Worm (Caenorhabditis elegans) whole organism, young adult: Measurements from ENCODE around the gene ras-2.

ENCODE experiments used
- F33H1.4 ChIP-seq: fragments of 200-800 bp; sonication (Bioruptor generic); IDR thresholded peaks from 2 replicates; pipeline ENCODE4 v1.3.6; 2022; ENCODE audit warnings: missing genetic modification reagents, missing genetic modification characterization, missing compliant biosample characterization
- F39B2.1 ChIP-seq: fragments of 200-800 bp; sonication (Bioruptor generic); IDR thresholded peaks from 2 replicates; pipeline ENCODE4 v1.3.6; 2022; ENCODE audit warnings: missing genetic modification reagents, missing genetic modification characterization, missing compliant biosample characterization
- F49E8.2 ChIP-seq: sonication (generic microtip); optimal IDR thresholded peaks from 3 replicates; lab custom pipeline; 2017; ENCODE audit warnings: missing genetic modification characterization, mild to moderate bottlenecking, missing compliant biosample characterization, antibody characterized with exemption, moderate library complexity; ENCODE audit not compliant: insufficient read depth
- F57A8.1 ChIP-seq: fragments of 200-800 bp; sonication (Bioruptor generic); optimal IDR thresholded peaks from 2 replicates; lab custom pipeline; 2018; ENCODE audit warnings: mild to moderate bottlenecking, missing genetic modification characterization, moderate library complexity, missing compliant biosample characterization
- T07F8.4 ChIP-seq: sonication (generic microtip); optimal IDR thresholded peaks from 2 replicates; lab custom pipeline; 2016; ENCODE audit warnings: mild to moderate bottlenecking, missing genetic modification characterization, moderate library complexity, missing compliant biosample characterization
- Y53F4B.3 ChIP-seq: fragments of 200-800 bp; sonication (Bioruptor generic); IDR thresholded peaks from 2 replicates; pipeline ENCODE4 v1.3.6; 2022; ENCODE audit warnings: missing genetic modification reagents, missing genetic modification characterization, missing compliant biosample characterization
- Y67H2A.10 ChIP-seq: fragments of 200-800 bp; sonication (Bioruptor generic); conservative IDR thresholded peaks from 2 replicates; pipeline ENCODE4 v1.3.6; 2022; ENCODE audit warnings: missing genetic modification reagents, missing genetic modification characterization, missing compliant biosample characterization
- ama-1 ChIP-seq, 3 experiments: fragments of 150-350 bp in 1 of 3; sonication (generic microtip) in 2 of 3; optimal IDR thresholded peaks; 2 replicates each; lab custom pipeline; 2014 to 2018; ENCODE audit warnings: missing biosample characterization in 2 of 3, missing genetic modification characterization in 2 of 3, missing genetic modification reagents in 2 of 3
- athp-1 ChIP-seq: sonication (generic microtip); optimal IDR thresholded peaks from 2 replicates; lab custom pipeline; 2017; ENCODE audit warnings: mild to moderate bottlenecking, missing genetic modification characterization, missing compliant biosample characterization
- attf-3 ChIP-seq: fragments of 200-800 bp; sonication (Bioruptor generic); conservative IDR thresholded peaks from 2 replicates; pipeline ENCODE4 v1.3.6; 2022; ENCODE audit warnings: missing genetic modification reagents, missing genetic modification characterization, missing compliant biosample characterization
- attf-6 ChIP-seq: fragments of 200-800 bp; sonication (Bioruptor generic); IDR thresholded peaks from 2 replicates; pipeline ENCODE4 v1.3.6; 2022; ENCODE audit warnings: missing genetic modification reagents, missing genetic modification characterization, missing compliant biosample characterization
- ccch-3 ChIP-seq: fragments of 200-800 bp; sonication (Bioruptor generic); optimal IDR thresholded peaks from 2 replicates; lab custom pipeline; 2018; ENCODE audit warnings: mild to moderate bottlenecking, missing genetic modification characterization, missing compliant biosample characterization
- cebp-2 ChIP-seq: fragments of 200-800 bp; sonication (Bioruptor generic); IDR thresholded peaks from 2 replicates; pipeline ENCODE4 v1.3.6; 2022; ENCODE audit warnings: missing genetic modification characterization, missing compliant biosample characterization
- ceh-100 ChIP-seq: fragments of 200-800 bp; sonication (Bioruptor generic); IDR thresholded peaks from 2 replicates; pipeline ENCODE4 v1.3.6; 2022; ENCODE audit warnings: missing genetic modification reagents, missing genetic modification characterization, missing compliant biosample characterization
- ceh-40 ChIP-seq: fragments of 200-800 bp; sonication (Bioruptor generic); IDR thresholded peaks from 2 replicates; pipeline ENCODE4 v1.3.6; 2022; ENCODE audit warnings: missing genetic modification characterization, missing compliant biosample characterization
- ceh-79 ChIP-seq: sonication (generic microtip); optimal IDR thresholded peaks from 2 replicates; lab custom pipeline; 2017; ENCODE audit warnings: mild to moderate bottlenecking, missing genetic modification characterization, missing compliant biosample characterization
- dpl-1 ChIP-seq: fragments of 150-350 bp; optimal IDR thresholded peaks from 2 replicates; lab custom pipeline; 2014; ENCODE audit warnings: missing biosample characterization, missing genetic modification reagents, missing genetic modification characterization
- efl-1 ChIP-seq: fragments of 150-350 bp; optimal IDR thresholded peaks from 2 replicates; lab custom pipeline; 2014; ENCODE audit warnings: missing biosample characterization, missing genetic modification reagents, missing genetic modification characterization
- egrh-3 ChIP-seq: fragments of 200-800 bp; sonication (Bioruptor generic); IDR thresholded peaks from 2 replicates; pipeline ENCODE4 v1.3.6; 2022; ENCODE audit warnings: missing genetic modification reagents, missing genetic modification characterization, missing compliant biosample characterization
- ets-4 ChIP-seq: fragments of 200-800 bp; sonication (Bioruptor generic); optimal IDR thresholded peaks from 2 replicates; lab custom pipeline; 2018; ENCODE audit warnings: mild to moderate bottlenecking, missing genetic modification characterization, missing compliant biosample characterization
- gei-17 ChIP-seq: fragments of 200-800 bp; sonication (Bioruptor generic); optimal IDR thresholded peaks from 2 replicates; lab custom pipeline; 2018; ENCODE audit warnings: mild to moderate bottlenecking, missing genetic modification characterization, missing compliant biosample characterization
- him-1 ChIP-seq: sonication (generic microtip); optimal IDR thresholded peaks from 2 replicates; lab custom pipeline; 2016; ENCODE audit warnings: missing genotype, missing genetic modification reagents, missing genetic modification characterization, missing compliant biosample characterization
- hrde-1 ChIP-seq: sonication (generic microtip); optimal IDR thresholded peaks from 2 replicates; lab custom pipeline; 2016; ENCODE audit warnings: missing genetic modification characterization, mild to moderate bottlenecking, missing compliant biosample characterization, moderate library complexity, missing genotype, missing genetic modification reagents, borderline replicate concordance
- hsf-1 ChIP-seq: fragments of 200-800 bp; sonication (Bioruptor generic); IDR thresholded peaks from 2 replicates; pipeline ENCODE4 v1.3.6; 2022; ENCODE audit warnings: missing genetic modification reagents, missing genetic modification characterization, missing compliant biosample characterization
- lin-40 ChIP-seq: sonication (generic microtip); optimal IDR thresholded peaks from 2 replicates; lab custom pipeline; 2016; ENCODE audit warnings: missing genetic modification characterization, mild to moderate bottlenecking, missing compliant biosample characterization, missing genotype, missing genetic modification reagents
- lsl-1 ChIP-seq: fragments of 200-800 bp; sonication (Bioruptor generic); optimal IDR thresholded peaks from 2 replicates; lab custom pipeline; 2018; ENCODE audit warnings: mild to moderate bottlenecking, missing genetic modification characterization, moderate library complexity, missing compliant biosample characterization
- lsy-27 ChIP-seq: sonication (generic microtip); optimal IDR thresholded peaks from 2 replicates; lab custom pipeline; 2017; ENCODE audit warnings: missing genetic modification characterization, mild to moderate bottlenecking, missing compliant biosample characterization, antibody characterized with exemption, missing genotype, borderline replicate concordance; ENCODE audit not compliant: insufficient read depth
- madf-3 ChIP-seq: fragments of 200-800 bp; sonication (Bioruptor generic); IDR thresholded peaks from 2 replicates; pipeline ENCODE4 v1.3.6; 2022; ENCODE audit warnings: missing genetic modification reagents, missing genetic modification characterization, missing compliant biosample characterization
- madf-6 ChIP-seq: fragments of 200-800 bp; sonication (Bioruptor generic); IDR thresholded peaks from 2 replicates; pipeline ENCODE4 v1.3.6; 2022; ENCODE audit warnings: missing genetic modification reagents, missing genetic modification characterization, missing compliant biosample characterization
- mxl-1 ChIP-seq: sonication (generic microtip); optimal IDR thresholded peaks from 2 replicates; lab custom pipeline; 2016; ENCODE audit warnings: missing genetic modification characterization, missing compliant biosample characterization
- nfyb-1 ChIP-seq: fragments of 200-800 bp; sonication (Bioruptor generic); IDR thresholded peaks from 2 replicates; pipeline ENCODE4 v1.3.6; 2022; ENCODE audit warnings: missing genetic modification reagents, missing genetic modification characterization, missing compliant biosample characterization
- nhr-27 ChIP-seq: fragments of 200-800 bp; sonication (Bioruptor generic); optimal IDR thresholded peaks from 2 replicates; lab custom pipeline; 2018; ENCODE audit warnings: mild to moderate bottlenecking, missing genetic modification characterization, moderate library complexity, missing compliant biosample characterization
- pha-4 ChIP-seq: fragments of 150-350 bp; sonication (generic microtip); optimal IDR thresholded peaks from 2 replicates; lab custom pipeline; 2014; ENCODE audit warnings: missing biosample characterization, missing genetic modification reagents, missing genetic modification characterization
- repo-1 ChIP-seq: sonication (generic microtip); optimal IDR thresholded peaks from 2 replicates; lab custom pipeline; 2017; ENCODE audit warnings: mild to moderate bottlenecking, missing genetic modification characterization, missing compliant biosample characterization
- rpc-1 ChIP-seq, 2 experiments: fragments of 150-350 bp in 1 of 2; sonication (generic microtip) in 1 of 2; optimal IDR thresholded peaks; 2 replicates each; lab custom pipeline; 2014 to 2018; ENCODE audit warnings: missing biosample characterization in 1 of 2, missing genetic modification characterization in 1 of 2, missing genetic modification reagents in 1 of 2, missing genotype in 1 of 2
- sdz-38 ChIP-seq: sonication (generic microtip); optimal IDR thresholded peaks from 2 replicates; lab custom pipeline; 2016; ENCODE audit warnings: missing genotype, missing genetic modification characterization, missing compliant biosample characterization
- snpc-1.3 ChIP-seq: sonication (generic microtip); optimal IDR thresholded peaks from 2 replicates; lab custom pipeline; 2017; ENCODE audit warnings: missing genetic modification characterization, mild to moderate bottlenecking, missing compliant biosample characterization, antibody characterized with exemption, moderate library complexity, missing genotype, missing genetic modification reagents; ENCODE audit not compliant: insufficient read depth
- sptf-2 ChIP-seq: fragments of 200-800 bp; sonication (Bioruptor generic); optimal IDR thresholded peaks from 2 replicates; lab custom pipeline; 2018; ENCODE audit warnings: mild to moderate bottlenecking, missing genetic modification characterization, missing compliant biosample characterization
- tbp1 ChIP-seq: fragments of 200-800 bp; sonication (Bioruptor generic); optimal IDR thresholded peaks from 2 replicates; lab custom pipeline; 2018; ENCODE audit warnings: mild to moderate bottlenecking, missing genetic modification characterization, missing compliant biosample characterization
- tbx-9 ChIP-seq: sonication (generic microtip); optimal IDR thresholded peaks from 2 replicates; lab custom pipeline; 2016; ENCODE audit warnings: borderline replicate concordance, missing genetic modification characterization, inconsistent platforms, missing compliant biosample characterization
- tlf-1 ChIP-seq: fragments of 200-800 bp; sonication (Bioruptor generic); optimal IDR thresholded peaks from 2 replicates; lab custom pipeline; 2018; ENCODE audit warnings: mild to moderate bottlenecking, missing genetic modification characterization, missing compliant biosample characterization
- unc-130 ChIP-seq: sonication (generic microtip); optimal IDR thresholded peaks from 2 replicates; lab custom pipeline; 2016; ENCODE audit warnings: missing genetic modification reagents, missing genetic modification characterization, missing compliant biosample characterization
- unc-62 ChIP-seq: fragments of 150-350 bp; optimal IDR thresholded peaks from 2 replicates; lab custom pipeline; 2014; ENCODE audit warnings: missing biosample characterization, missing genetic modification reagents, missing genetic modification characterization
- zfh-2 ChIP-seq: fragments of 200-800 bp; sonication (Bioruptor generic); conservative IDR thresholded peaks from 2 replicates; pipeline ENCODE4 v1.3.6; 2022; ENCODE audit warnings: missing genetic modification reagents, missing genetic modification characterization, missing compliant biosample characterization
- ztf-22 ChIP-seq: fragments of 200-800 bp; sonication (Bioruptor generic); optimal IDR thresholded peaks from 2 replicates; lab custom pipeline; 2018; ENCODE audit warnings: mild to moderate bottlenecking, missing genetic modification characterization, moderate library complexity, missing compliant biosample characterization
- ztf-28 ChIP-seq: fragments of 200-800 bp; sonication (Bioruptor generic); IDR thresholded peaks from 2 replicates; pipeline ENCODE4 v1.3.6; 2022; ENCODE audit warnings: missing genetic modification reagents, missing genetic modification characterization, missing compliant biosample characterization
- ztf-3 ChIP-seq: fragments of 200-800 bp; sonication (Bioruptor generic); optimal IDR thresholded peaks from 2 replicates; lab custom pipeline; 2018; ENCODE audit warnings: mild to moderate bottlenecking, missing genetic modification characterization, missing compliant biosample characterization

Gene ras-2

ce11 chrIII:4689595-4689994 is 50.3 kb downstream of the ras-2 start (continued):
- peak; percentile 91 for TF ChIP-seq ztf-28
- peak; percentile 29 for TF ChIP-seq gei-17 (GFP tag; lab: Kevin White, UChicago)
- TF ChIP-seq him-1 = peak; percentile 88
- TF ChIP-seq unc-62 (GFP tag; lab: Kevin White, UChicago) = peak; percentile 26
- peak; percentile 86 for TF ChIP-seq hrde-1 (tag; lab: Kevin White, UChicago)
- TF ChIP-seq tlf-1 = peak; percentile 71
- TF ChIP-seq nfyb-1 (GFP tag; lab: Robert Waterston, UW) = peak; percentile 91
- TF ChIP-seq sptf-2 (GFP tag; lab: Kevin White, UChicago) = peak; percentile 87
- peak; percentile 60; the same call in 1 of the 2 replicates for TF ChIP-seq Y67H2A.10
- peak; percentile 91 for TF ChIP-seq rpc-1 (optimal IDR thresholded peaks at IDR 0.05; lab: Kevin White, UChicago)
- peak; percentile 100 for TF ChIP-seq rpc-1 (tag; optimal IDR thresholded peaks at IDR 0.05; lab: Kevin White, UChicago)
- peak; percentile 85 for TF ChIP-seq ccch-3 (GFP tag; lab: Kevin White, UChicago)
- peak; percentile 87 for TF ChIP-seq T07F8.4 (tag; lab: Kevin White, UChicago)
- TF ChIP-seq F39B2.1 = 0 out of 2 replicates have a peak, but pooled peaks have one; percentile 7
- peak; percentile 94 for TF ChIP-seq athp-1 (tag; lab: Kevin White, UChicago)
- peak; percentile 74; the same call in 1 of the 2 replicates for TF ChIP-seq madf-6 (GFP tag; lab: Robert Waterston, UW)
- peak; percentile 77 for TF ChIP-seq ets-4 (GFP tag; lab: Kevin White, UChicago)
- 0 out of 2 replicates have a peak, but pooled peaks have one; percentile 28 for TF ChIP-seq ceh-100 (GFP tag; lab: Robert Waterston, UW)
- TF ChIP-seq repo-1 (tag; lab: Kevin White, UChicago) = peak; percentile 83
- TF ChIP-seq hsf-1 (GFP tag; lab: Robert Waterston, UW) = peak; percentile 59; the same call in 1 of the 2 replicates
- peak; percentile 64 for TF ChIP-seq ceh-79 (tag; lab: Kevin White, UChicago)
- TF ChIP-seq attf-3 (GFP tag; lab: Robert Waterston, UW) = 0 out of 2 replicates have a peak, but pooled peaks have one; percentile 26
- TF ChIP-seq attf-6 (GFP tag; lab: Robert Waterston, UW) = peak; percentile 72; the same call in 1 of the 2 replicates
- TF ChIP-seq egrh-3 (GFP tag; lab: Robert Waterston, UW) = peak; percentile 28; the same call in 1 of the 2 replicates
- peak; percentile 90 for TF ChIP-seq F49E8.2
- peak; percentile 74; the same call in 1 of the 2 replicates for TF ChIP-seq Y53F4B.3 (GFP tag; lab: Robert Waterston, UW)
- peak; percentile 96 for TF ChIP-seq cebp-2 (GFP tag; lab: Robert Waterston, UW)
- TF ChIP-seq mxl-1 (tag; lab: Kevin White, UChicago) = peak; percentile 92
- peak; percentile 57 for TF ChIP-seq F33H1.4 (GFP tag; lab: Robert Waterston, UW)
- no peak for TF ChIP-seq madf-3 (GFP tag; lab: Robert Waterston, UW)
- TF ChIP-seq lsy-27 = peak; percentile 70
- no peak for TF ChIP-seq lin-40
- TF ChIP-seq unc-130 (GFP tag; lab: Kevin White, UChicago) = peak; percentile 76
- no peak for TF ChIP-seq sdz-38 (tag; lab: Kevin White, UChicago)
- TF ChIP-seq zfh-2 (GFP tag; lab: Robert Waterston, UW) = no peak
- peak; percentile 47 for TF ChIP-seq pha-4
- TF ChIP-seq tbx-9 (tag; lab: Kevin White, UChicago) = peak; percentile 45
- TF ChIP-seq F57A8.1 (GFP tag; lab: Kevin White, UChicago) = peak; percentile 74
- TF ChIP-seq tbp1 (GFP tag; lab: Kevin White, UChicago) = peak; percentile 98
- TF ChIP-seq lsl-1 = peak; percentile 67
- TF ChIP-seq dpl-1 = no peak
- TF ChIP-seq efl-1 = peak; percentile 40
- no peak for TF ChIP-seq nhr-27
- TF ChIP-seq ztf-22 (GFP tag; lab: Kevin White, UChicago) = peak; percentile 53
- no peak for TF ChIP-seq ama-1 (optimal IDR thresholded peaks at IDR 0.05; lab: Kevin White, UChicago)
- peak; percentile 87 to 95 for TF ChIP-seq ama-1 (GFP tag; optimal IDR thresholded peaks at IDR 0.05; lab: Kevin White, UChicago)
- peak; percentile 76; the same call in 1 of the 2 replicates for TF ChIP-seq ceh-40 (GFP tag; lab: Robert Waterston, UW)
- TF ChIP-seq ztf-3 (GFP tag; lab: Kevin White, UChicago) = peak; percentile 36
- TF ChIP-seq snpc-1.3 (tag; lab: Kevin White, UChicago) = peak; percentile 92
